Fruit fly (Drosophila melanogaster): Measurements from ENCODE around the gene ND-49.

DNA sequence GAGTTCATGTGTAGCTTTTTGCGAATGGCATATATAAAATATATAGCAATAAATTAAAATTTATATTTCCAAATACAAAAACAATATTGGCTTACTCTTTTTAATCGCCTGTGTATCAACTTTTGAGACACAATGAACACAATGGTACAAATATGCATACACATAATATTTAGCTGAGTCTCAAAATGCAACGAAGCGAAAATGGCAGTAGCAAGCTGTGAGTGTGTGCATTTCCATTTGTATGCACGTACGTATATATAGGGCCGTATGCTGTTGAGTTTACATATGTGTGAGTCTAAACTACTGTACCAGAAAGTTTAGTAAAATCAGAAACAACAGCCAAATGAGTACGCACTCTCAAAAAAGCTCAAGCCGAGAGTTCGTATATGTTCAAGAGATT, 16.6 kb downstream of the ND-49 start:
- no peak for TF ChIP-seq CTCF (optimal IDR thresholded peaks at IDR 0.05)
- TF ChIP-seq CG8478 (optimal IDR thresholded peaks at IDR 0.05) = no peak

All from S2 (cell line).